Worm (Caenorhabditis elegans) whole organism, young adult: Measurements from ENCODE around the gene Y56A3A.6.

ENCODE experiments used
- B0261.1 ChIP-seq: sonication (generic microtip); optimal IDR thresholded peaks from 2 replicates; lab custom pipeline; 2016; ENCODE audit warnings: mild to moderate bottlenecking, missing genetic modification characterization, moderate library complexity, missing compliant biosample characterization
- F22D6.2 ChIP-seq: sonication (generic microtip); optimal IDR thresholded peaks from 2 replicates; lab custom pipeline; 2016; ENCODE audit warnings: mild to moderate bottlenecking, missing genetic modification characterization, missing compliant biosample characterization
- Y67H2A.10 ChIP-seq: fragments of 200-800 bp; sonication (Bioruptor generic); conservative IDR thresholded peaks from 2 replicates; pipeline ENCODE4 v1.3.6; 2022; ENCODE audit warnings: missing genetic modification reagents, missing genetic modification characterization, missing compliant biosample characterization
- ama-1 ChIP-seq, 3 experiments: fragments of 150-350 bp in 1 of 3; sonication (generic microtip) in 2 of 3; optimal IDR thresholded peaks; 2 replicates each; lab custom pipeline; 2014 to 2018; ENCODE audit warnings: missing biosample characterization in 2 of 3, missing genetic modification characterization in 2 of 3, missing genetic modification reagents in 2 of 3
- attf-5 ChIP-seq: fragments of 200-800 bp; sonication (Bioruptor generic); optimal IDR thresholded peaks from 2 replicates; lab custom pipeline; 2018; ENCODE audit warnings: mild to moderate bottlenecking, missing genetic modification characterization, missing compliant biosample characterization
- dpl-1 ChIP-seq: fragments of 150-350 bp; optimal IDR thresholded peaks from 2 replicates; lab custom pipeline; 2014; ENCODE audit warnings: missing biosample characterization, missing genetic modification reagents, missing genetic modification characterization
- efl-1 ChIP-seq: fragments of 150-350 bp; optimal IDR thresholded peaks from 2 replicates; lab custom pipeline; 2014; ENCODE audit warnings: missing biosample characterization, missing genetic modification reagents, missing genetic modification characterization
- hsf-1 ChIP-seq: fragments of 200-800 bp; sonication (Bioruptor generic); IDR thresholded peaks from 2 replicates; pipeline ENCODE4 v1.3.6; 2022; ENCODE audit warnings: missing genetic modification reagents, missing genetic modification characterization, missing compliant biosample characterization
- lir-1 ChIP-seq: fragments of 200-800 bp; sonication (Bioruptor generic); conservative IDR thresholded peaks from 2 replicates; pipeline ENCODE4 v1.3.6; 2022; ENCODE audit warnings: missing genetic modification reagents, missing genetic modification characterization, missing compliant biosample characterization
- nfya-2 ChIP-seq: fragments of 200-800 bp; sonication (Bioruptor generic); IDR thresholded peaks from 2 replicates; pipeline ENCODE4 v1.3.6; 2022; ENCODE audit warnings: missing genetic modification reagents, missing genetic modification characterization, missing compliant biosample characterization
- pha-4 ChIP-seq: fragments of 150-350 bp; sonication (generic microtip); optimal IDR thresholded peaks from 2 replicates; lab custom pipeline; 2014; ENCODE audit warnings: missing biosample characterization, missing genetic modification reagents, missing genetic modification characterization
- snpc-4 ChIP-seq, 5 experiments: fragments of 150-350 bp in 1 of 5; sonication (generic microtip) in 4 of 5; optimal IDR thresholded peaks; 2 replicates each; lab custom pipeline; 2014 to 2018; ENCODE audit warnings: missing genetic modification characterization in 5 of 5, missing biosample characterization in 3 of 5, antibody characterized with exemption in 2 of 5, mild to moderate bottlenecking in 2 of 5, missing compliant biosample characterization in 2 of 5, missing genotype in 2 of 5, moderate library complexity in 2 of 5, missing genetic modification reagents in 1 of 5

DNA sequence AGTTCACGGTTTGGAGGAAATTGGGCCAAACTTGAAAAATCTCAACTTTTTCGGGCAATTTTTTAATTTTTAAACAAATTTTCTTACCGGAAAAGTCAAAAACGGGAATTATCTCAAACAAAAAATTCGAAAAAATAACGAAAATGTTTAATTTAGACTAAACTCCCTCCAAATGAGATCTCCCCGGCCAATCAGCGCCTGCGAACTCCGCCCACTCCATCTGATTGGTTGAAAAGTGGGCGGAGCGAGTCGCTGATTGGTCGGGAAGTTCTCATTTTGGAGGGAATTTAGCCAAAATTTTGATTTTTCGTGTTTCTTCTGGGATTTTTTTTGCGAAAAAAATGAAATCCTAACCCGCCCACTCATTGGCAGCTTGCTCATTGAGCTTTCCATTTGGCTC, 18.0 kb upstream of the Y56A3A.6 start:
- no peak for TF ChIP-seq snpc-4 (GFP tag; optimal IDR thresholded peaks at IDR 0.05; lab: Kevin White, UChicago)
- no peak for TF ChIP-seq snpc-4 (tag; optimal IDR thresholded peaks at IDR 0.05; lab: Kevin White, UChicago)
- no peak for TF ChIP-seq F22D6.2 (tag; lab: Kevin White, UChicago)
- no peak for TF ChIP-seq dpl-1 (GFP tag; lab: Kevin White, UChicago)
- no peak for TF ChIP-seq pha-4 (tag; lab: Kevin White, UChicago)
- no peak for TF ChIP-seq B0261.1 (tag; lab: Kevin White, UChicago)
- no peak for TF ChIP-seq ama-1 (optimal IDR thresholded peaks at IDR 0.05; lab: Kevin White, UChicago)
- no peak for TF ChIP-seq ama-1 (GFP tag; optimal IDR thresholded peaks at IDR 0.05; lab: Kevin White, UChicago)
- no peak for TF ChIP-seq nfya-2 (GFP tag; lab: Robert Waterston, UW)
- TF ChIP-seq attf-5 (GFP tag; lab: Kevin White, UChicago): no peak
- TF ChIP-seq efl-1 (GFP tag; lab: Kevin White, UChicago): no peak
- TF ChIP-seq hsf-1 (GFP tag; lab: Robert Waterston, UW): no peak
- TF ChIP-seq Y67H2A.10 (GFP tag; lab: Robert Waterston, UW): no peak
- no peak for TF ChIP-seq lir-1 (GFP tag; lab: Robert Waterston, UW)
